Fruit fly (Drosophila melanogaster): ENCODE results near the gene SLIRP2.
A peak's percentile ranks its signal among the peaks of the same experiment; 100 is the strongest.

Gene SLIRP2

dm6 chr3R:8676560-8677000 is 25.7 kb downstream of the SLIRP2 start, which contains the start of the genes Unc50, CG11755 and CG8043 (continued):
- TF ChIP-seq CG3726 (GFP tag; IDR thresholded peaks at IDR 0.05): no peak; the same call in 2 of the 3 replicates
- TF ChIP-seq tio (GFP tag; optimal IDR thresholded peaks at IDR 0.05): no peak
- TF ChIP-seq Dll (GFP tag; IDR thresholded peaks at IDR 0.05; ENCODE audit: partially characterized antibody): peak; percentile 100
- peak; percentile 78 to 86 for TF ChIP-seq Pdp1 (GFP tag; optimal IDR thresholded peaks at IDR 0.05)
- peak; percentile 35; the same call in 1 of the 2 replicates for TF ChIP-seq Drgx (GFP tag; IDR thresholded peaks at IDR 0.05)
- no peak for TF ChIP-seq Hand (GFP tag; optimal IDR thresholded peaks at IDR 0.05)
- TF ChIP-seq mam (GFP tag; optimal IDR thresholded peaks at IDR 0.05): peak; percentile 73
- peak; percentile 74; the same call in 1 of the 2 replicates for TF ChIP-seq klu (GFP tag; IDR thresholded peaks at IDR 0.05)
- no peak for TF ChIP-seq br (optimal IDR thresholded peaks at IDR 0.05)
- TF ChIP-seq Adf1 (GFP tag; IDR thresholded peaks at IDR 0.05): peak; percentile 73
- TF ChIP-seq CG14667 (GFP tag; IDR thresholded peaks at IDR 0.05): peak; percentile 75
- TF ChIP-seq pzg (GFP tag; optimal IDR thresholded peaks at IDR 0.05): peak; percentile 78
- TF ChIP-seq emc (GFP tag; optimal IDR thresholded peaks at IDR 0.05): peak; percentile 20
- no peak for TF ChIP-seq salm (tag; optimal IDR thresholded peaks at IDR 0.05)
- TF ChIP-seq bab2 (GFP tag; optimal IDR thresholded peaks at IDR 0.05): peak; percentile 57
- TF ChIP-seq HLH3B (GFP tag; IDR thresholded peaks at IDR 0.05): peak; percentile 59; the same call in 1 of the 2 replicates
- peak; percentile 32 for TF ChIP-seq CG2202 (tag; optimal IDR thresholded peaks at IDR 0.05)
- TF ChIP-seq CG10565 (GFP tag; optimal IDR thresholded peaks at IDR 0.05): no peak
- TF ChIP-seq Spps (tag; optimal IDR thresholded peaks at IDR 0.05): peak; percentile 48
- TF ChIP-seq CG12104 (GFP tag; optimal IDR thresholded peaks at IDR 0.05): peak; percentile 64
- peak; percentile 52 for TF ChIP-seq caup (GFP tag; optimal IDR thresholded peaks at IDR 0.05; ENCODE audit: severe bottlenecking)
- peak; percentile 66 for TF ChIP-seq NFAT (GFP tag; IDR thresholded peaks at IDR 0.05)
- TF ChIP-seq Kr (GFP tag; optimal IDR thresholded peaks at IDR 0.05): no peak
- TF ChIP-seq CG17186 (GFP tag; optimal IDR thresholded peaks at IDR 0.05): peak; percentile 75
- peak; percentile 86 for TF ChIP-seq CG13775 (GFP tag; optimal IDR thresholded peaks at IDR 0.05)
- TF ChIP-seq fd3F (GFP tag; optimal IDR thresholded peaks at IDR 0.05): peak; percentile 65
- TF ChIP-seq CG15479 (GFP tag; optimal IDR thresholded peaks at IDR 0.05): no peak
- TF ChIP-seq Ssrp (tag; optimal IDR thresholded peaks at IDR 0.05): peak; percentile 55
- TF ChIP-seq pan (optimal IDR thresholded peaks at IDR 0.05): no peak
- TF ChIP-seq pan (GFP tag; optimal IDR thresholded peaks at IDR 0.05 in 1 of 2, IDR thresholded peaks at IDR 0.05 in 1 of 2): peak in 1 of 2 experiments; percentile 56
- TF ChIP-seq CG18619 (GFP tag; optimal IDR thresholded peaks at IDR 0.05): peak; percentile 78
- TF ChIP-seq Mrtf (GFP tag; IDR thresholded peaks at IDR 0.05): peak; percentile 66; the same call in 2 of the 3 replicates
- no peak for TF ChIP-seq CG13894 (tag; optimal IDR thresholded peaks at IDR 0.05)
- peak; percentile 68 for TF ChIP-seq tap (tag; optimal IDR thresholded peaks at IDR 0.05)
- peak; percentile 80 for TF ChIP-seq CG7839 (tag; optimal IDR thresholded peaks at IDR 0.05)
- no peak for TF ChIP-seq pita (GFP tag; optimal IDR thresholded peaks at IDR 0.05)
- TF ChIP-seq Dek (tag; optimal IDR thresholded peaks at IDR 0.05): peak; percentile 59
- TF ChIP-seq Stat92E (GFP tag; optimal IDR thresholded peaks at IDR 0.05): peak in 1 of 3 experiments; percentile 75
- TF ChIP-seq crp (GFP tag; optimal IDR thresholded peaks at IDR 0.05): peak; percentile 94 to 98
- TF ChIP-seq cas (GFP tag; IDR thresholded peaks at IDR 0.05): peak; percentile 76
- peak; percentile 83 for TF ChIP-seq CG6272 (GFP tag; IDR thresholded peaks at IDR 0.05)
- peak in 1 of 2 experiments; percentile 64 for TF ChIP-seq Hr51 (GFP tag; optimal IDR thresholded peaks at IDR 0.05)
- peak in 1 of 2 experiments; percentile 80 for TF ChIP-seq tll (GFP tag; optimal IDR thresholded peaks at IDR 0.05)
- peak; percentile 77 for TF ChIP-seq CG12155 (GFP tag; optimal IDR thresholded peaks at IDR 0.05)
- TF ChIP-seq so (GFP tag; IDR thresholded peaks at IDR 0.05): peak; percentile 55; the same call in 1 of the 3 replicates
- peak; percentile 44; the same call in 2 of the 3 replicates for TF ChIP-seq B-H1 (GFP tag; IDR thresholded peaks at IDR 0.05)
- TF ChIP-seq Dbx (GFP tag; IDR thresholded peaks at IDR 0.05): peak; percentile 90
- TF ChIP-seq CG12769 (tag; optimal IDR thresholded peaks at IDR 0.05): no peak
- TF ChIP-seq sr (GFP tag; IDR thresholded peaks at IDR 0.05): no peak

Measured in whole organism, embryonic.